Worm (Caenorhabditis elegans): Measurements from ENCODE around the gene idpp-7.

- TF ChIP-seq unc-62 (GFP tag; optimal IDR thresholded peaks at IDR 0.05) (no peak), ztf-11 (tag; optimal IDR thresholded peaks at IDR 0.05) (no peak), blmp-1 (tag; optimal IDR thresholded peaks at IDR 0.05) (no peak), lin-13 (tag; optimal IDR thresholded peaks at IDR 0.05) (no peak), lin-32 (GFP tag; optimal IDR thresholded peaks at IDR 0.05) (no peak), lsy-2 (tag; optimal IDR thresholded peaks at IDR 0.05) (no peak), pha-4 (tag; optimal IDR thresholded peaks at IDR 0.05) (no peak)
Observed at ce11 chrIV:12746284-12746683, 26.5 kb downstream of the idpp-7 start, which contains the start of gene inx-6.
